Worm (Caenorhabditis elegans) whole organism, L3 larva: ENCODE measurements around the gene str-231.

Experiments
- ZK546.5 ChIP-seq: sonication (generic microtip); optimal IDR thresholded peaks from 2 replicates; lab custom pipeline; 2017; ENCODE audit warnings: missing biosample characterization, missing genetic modification characterization
- aly-2 ChIP-seq: fragments of 150-350 bp; optimal IDR thresholded peaks from 2 replicates; lab custom pipeline; 2014; ENCODE audit warnings: missing biosample characterization, missing genetic modification characterization
- ceh-16 ChIP-seq: sonication (generic microtip); optimal IDR thresholded peaks from 2 replicates; lab custom pipeline; 2017; ENCODE audit warnings: missing biosample characterization, missing genetic modification characterization
- ceh-28 ChIP-seq: fragments of 150-350 bp; optimal IDR thresholded peaks from 2 replicates; lab custom pipeline; 2014; ENCODE audit warnings: missing biosample characterization, missing genetic modification reagents, missing genetic modification characterization
- ceh-82 ChIP-seq: fragments of 150-350 bp; optimal IDR thresholded peaks from 2 replicates; lab custom pipeline; 2014; ENCODE audit warnings: missing biosample characterization, missing genetic modification characterization
- ceh-9 ChIP-seq: sonication (generic microtip); optimal IDR thresholded peaks from 2 replicates; lab custom pipeline; 2018; ENCODE audit warnings: missing biosample characterization, missing genetic modification characterization
- egl-5 ChIP-seq: fragments of 150-350 bp; optimal IDR thresholded peaks from 2 replicates; lab custom pipeline; 2017; ENCODE audit warnings: missing biosample characterization, missing genetic modification reagents, missing genetic modification characterization, inconsistent platforms
- elt-1 ChIP-seq: fragments of 150-350 bp; optimal IDR thresholded peaks from 2 replicates; lab custom pipeline; 2014; ENCODE audit warnings: missing biosample characterization, missing genetic modification characterization
- elt-2 ChIP-seq: sonication (generic microtip); optimal IDR thresholded peaks from 2 replicates; lab custom pipeline; 2016; ENCODE audit warnings: missing genetic modification reagents, mild to moderate bottlenecking, missing genetic modification characterization, missing compliant biosample characterization
- elt-3 ChIP-seq, 3 experiments: fragments of 150-350 bp in 1 of 3; sonication (generic microtip) in 2 of 3; optimal IDR thresholded peaks; 2 replicates in 2 of 3; 4 replicates in 1 of 3; lab custom pipeline; 2014 to 2017; ENCODE audit warnings: missing biosample characterization in 3 of 3, missing genetic modification characterization in 3 of 3
- eor-1 ChIP-seq, 2 experiments: fragments of 150-350 bp; optimal IDR thresholded peaks; 2 replicates each; lab custom pipeline; 2014 to 2018; ENCODE audit warnings: missing biosample characterization in 2 of 2, missing genetic modification characterization in 2 of 2
- fkh-2 ChIP-seq: fragments of 150-350 bp; optimal IDR thresholded peaks from 2 replicates; lab custom pipeline; 2014; ENCODE audit warnings: missing biosample characterization, missing genetic modification reagents, missing genetic modification characterization
- fos-1 ChIP-seq: fragments of 150-350 bp; optimal IDR thresholded peaks from 2 replicates; lab custom pipeline; 2014; ENCODE audit warnings: missing biosample characterization, missing genetic modification characterization
- hmg-11 ChIP-seq: sonication (generic microtip); optimal IDR thresholded peaks from 2 replicates; lab custom pipeline; 2016; ENCODE audit warnings: missing genetic modification characterization, missing compliant biosample characterization
- jun-1 ChIP-seq: fragments of 150-350 bp; optimal IDR thresholded peaks from 2 replicates; lab custom pipeline; 2014; ENCODE audit warnings: missing biosample characterization, missing genetic modification reagents, missing genetic modification characterization
- lin-39 ChIP-seq: fragments of 150-350 bp; optimal IDR thresholded peaks from 2 replicates; lab custom pipeline; 2018; ENCODE audit warnings: missing biosample characterization, missing genetic modification reagents, missing genetic modification characterization
- lsy-12 ChIP-seq: sonication (generic microtip); optimal IDR thresholded peaks from 2 replicates; lab custom pipeline; 2016; ENCODE audit warnings: mild to moderate bottlenecking, missing genetic modification characterization, missing compliant biosample characterization
- mml-1 ChIP-seq: fragments of 150-350 bp; sonication (generic microtip); optimal IDR thresholded peaks from 3 replicates; lab custom pipeline; 2014; ENCODE audit warnings: missing biosample characterization, missing genetic modification characterization
- nfya-1 ChIP-seq: sonication (generic microtip); optimal IDR thresholded peaks from 2 replicates; lab custom pipeline; 2017; ENCODE audit warnings: missing genetic modification characterization, mild to moderate bottlenecking, missing compliant biosample characterization, antibody characterized with exemption, moderate library complexity; ENCODE audit not compliant: insufficient read depth
- nhr-11 ChIP-seq: fragments of 150-350 bp; optimal IDR thresholded peaks from 2 replicates; lab custom pipeline; 2014; ENCODE audit warnings: missing biosample characterization, missing genetic modification characterization
- nhr-12 ChIP-seq: fragments of 150-350 bp; optimal IDR thresholded peaks from 2 replicates; lab custom pipeline; 2014; ENCODE audit warnings: missing biosample characterization, missing genetic modification characterization
- nhr-23 ChIP-seq: fragments of 150-350 bp; optimal IDR thresholded peaks from 2 replicates; lab custom pipeline; 2014; ENCODE audit warnings: missing biosample characterization, missing genetic modification reagents, missing genetic modification characterization
- nhr-237 ChIP-seq: fragments of 150-350 bp; optimal IDR thresholded peaks from 2 replicates; lab custom pipeline; 2014; ENCODE audit warnings: missing biosample characterization, missing genetic modification characterization
- nhr-25 ChIP-seq: sonication (generic microtip); optimal IDR thresholded peaks from 2 replicates; lab custom pipeline; 2017; ENCODE audit warnings: missing biosample characterization, missing genetic modification characterization
- nhr-28 ChIP-seq: fragments of 150-350 bp; optimal IDR thresholded peaks from 2 replicates; lab custom pipeline; 2014; ENCODE audit warnings: missing biosample characterization, missing genetic modification characterization
- nhr-43 ChIP-seq: sonication (generic microtip); optimal IDR thresholded peaks from 2 replicates; lab custom pipeline; 2016; ENCODE audit warnings: mild to moderate bottlenecking, missing genetic modification characterization, missing compliant biosample characterization; ENCODE audit not compliant: poor library complexity, severe bottlenecking
- nhr-76 ChIP-seq: fragments of 150-350 bp; sonication (generic microtip); optimal IDR thresholded peaks from 5 replicates; lab custom pipeline; 2014; ENCODE audit warnings: missing biosample characterization, missing genetic modification characterization
- nhr-77 ChIP-seq: fragments of 150-350 bp; optimal IDR thresholded peaks from 2 replicates; lab custom pipeline; 2014; ENCODE audit warnings: missing biosample characterization, missing genetic modification characterization
- pha-4 ChIP-seq: fragments of 150-350 bp; optimal IDR thresholded peaks from 2 replicates; lab custom pipeline; 2014; ENCODE audit warnings: missing biosample characterization, missing genetic modification reagents, missing genetic modification characterization
- pqm-1 ChIP-seq: fragments of 150-350 bp; optimal IDR thresholded peaks from 2 replicates; lab custom pipeline; 2017; ENCODE audit warnings: missing biosample characterization, missing genetic modification characterization, inconsistent platforms
- sea-2 ChIP-seq: fragments of 150-350 bp; sonication (generic microtip); optimal IDR thresholded peaks from 4 replicates; lab custom pipeline; 2014; ENCODE audit warnings: missing biosample characterization, missing genetic modification reagents, missing genetic modification characterization
- snpc-4 ChIP-seq: fragments of 150-350 bp; optimal IDR thresholded peaks from 2 replicates; lab custom pipeline; 2014; ENCODE audit warnings: missing biosample characterization, missing genetic modification characterization
- tbx-2 ChIP-seq: sonication (generic microtip); optimal IDR thresholded peaks from 2 replicates; lab custom pipeline; 2016; ENCODE audit warnings: mild to moderate bottlenecking, missing genetic modification characterization, missing compliant biosample characterization
- ztf-11 ChIP-seq: fragments of 150-350 bp; optimal IDR thresholded peaks from 2 replicates; lab custom pipeline; 2014; ENCODE audit warnings: missing biosample characterization, missing genetic modification characterization
- ztf-4 ChIP-seq: fragments of 150-350 bp; optimal IDR thresholded peaks from 2 replicates; lab custom pipeline; 2014; ENCODE audit warnings: missing biosample characterization, missing genetic modification characterization

str-231 gene

ce11 chrV:16041925-16042742, 34.7 kb upstream of the str-231 start, which contains the start of the genes his-2 and his-1:
his-2 (minus strand) TSS chrV:16042283.
his-1 (plus strand) TSS chrV:16042520.
- TF ChIP-seq nhr-25 (tag; lab: Kevin White, UChicago) = peak; percentile 34

- no peak for TF ChIP-seq fos-1 (tag; lab: Kevin White, UChicago)
- TF ChIP-seq mml-1 (tag; lab: Kevin White, UChicago) = no peak
- TF ChIP-seq nfya-1 (tag; lab: Kevin White, UChicago) = no peak
- TF ChIP-seq ceh-16 = no peak
- TF ChIP-seq ztf-4 (tag; lab: Kevin White, UChicago) = no peak
- TF ChIP-seq eor-1 (tag; optimal IDR thresholded peaks at IDR 0.05; lab: Kevin White, UChicago) = no peak
- TF ChIP-seq ztf-11 (tag; lab: Kevin White, UChicago) = no peak
- no peak for TF ChIP-seq snpc-4 (tag; lab: Kevin White, UChicago)
- TF ChIP-seq ceh-82 = no peak
- TF ChIP-seq jun-1 (tag; lab: Kevin White, UChicago) = no peak
- TF ChIP-seq lin-39 (tag; lab: Kevin White, UChicago) = no peak
- TF ChIP-seq sea-2 (GFP tag; lab: Kevin White, UChicago) = no peak
- TF ChIP-seq ceh-28 (tag; lab: Kevin White, UChicago) = no peak
Measured at ce11 chrV:16041412-16041811, 34.0 kb upstream of the str-231 start.

ce11 chrV:16040140-16040827, 32.9 kb upstream of the str-231 start, which contains the start of the genes his-4 and his-3:
his-4 (minus strand) TSS chrV:16040515.
his-3 (plus strand) TSS chrV:16040808.
- TF ChIP-seq nhr-23 (tag; lab: Kevin White, UChicago) (peak; percentile 30), snpc-4 (tag; lab: Kevin White, UChicago) (peak; percentile 28), elt-1 (tag; lab: Kevin White, UChicago) (peak; percentile 11), elt-2 (tag; lab: Kevin White, UChicago) (peak; percentile 60), pha-4 (tag; lab: Kevin White, UChicago) (peak; percentile 68), pqm-1 (peak; percentile 41), nhr-25 (tag; lab: Kevin White, UChicago) (peak; percentile 93)
- TF ChIP-seq, all 47 proteins: peak for 7; not testable (repeated sequence) for 40

ce11 chrV:16036166-16036565, 28.8 kb upstream of the str-231 start, which contains the start of gene T10C6.10:
T10C6.10 (plus strand) TSS chrV:16036413.
- TF ChIP-seq nhr-23 (tag; lab: Kevin White, UChicago) (no peak), nhr-43 (no peak), fkh-2 (tag; lab: Kevin White, UChicago) (no peak), elt-1 (tag; lab: Kevin White, UChicago) (no peak), aly-2 (tag; lab: Kevin White, UChicago) (no peak), nhr-76 (tag; lab: Kevin White, UChicago) (no peak), ceh-9 (tag; lab: Kevin White, UChicago) (no peak), nhr-28 (tag; lab: Kevin White, UChicago) (no peak), ZK546.5 (tag; lab: Kevin White, UChicago) (no peak), hmg-11 (tag; lab: Kevin White, UChicago) (no peak), nhr-77 (tag; lab: Kevin White, UChicago) (no peak), nhr-11 (no peak), nhr-12 (tag; lab: Kevin White, UChicago) (no peak)
- TF ChIP-seq, all 47 proteins: peak for 0

ce11 chrV:16033491-16033890, 26.1 kb upstream of the str-231 start:
- no peak for TF ChIP-seq elt-1 (tag; lab: Kevin White, UChicago)
- no peak for TF ChIP-seq elt-3 (tag; optimal IDR thresholded peaks at IDR 0.05; lab: Kevin White, UChicago)
- TF ChIP-seq nhr-237 = no peak
- no peak for TF ChIP-seq eor-1 (tag; optimal IDR thresholded peaks at IDR 0.05; lab: Kevin White, UChicago)
- TF ChIP-seq ztf-4 (tag; lab: Kevin White, UChicago) = no peak
- no peak for TF ChIP-seq lsy-12 (tag; lab: Kevin White, UChicago)
- no peak for TF ChIP-seq egl-5 (tag; lab: Kevin White, UChicago)
- TF ChIP-seq tbx-2 (tag; lab: Kevin White, UChicago) = no peak
